Worm (Caenorhabditis elegans): ENCODE results near the gene ZK809.9.

Gene ZK809.9

ce11 chrIV:11692071-11692673 is 27.1 kb downstream of the ZK809.9 start (continued):
- TF ChIP-seq snu-23 (GFP tag; optimal IDR thresholded peaks at IDR 0.05) (peak; percentile 88), nhr-47 (tag; optimal IDR thresholded peaks at IDR 0.05) (peak; percentile 65), ceh-82 (tag; optimal IDR thresholded peaks at IDR 0.05) (peak; percentile 35 to 86 (median 66)), ama-1 (optimal IDR thresholded peaks at IDR 0.05) (no peak), rnt-1 (tag; optimal IDR thresholded peaks at IDR 0.05) (peak; percentile 80), egl-13 (tag; optimal IDR thresholded peaks at IDR 0.05) (peak; percentile 62), lsy-2 (tag; optimal IDR thresholded peaks at IDR 0.05) (peak; percentile 60 to 85), nhr-11 (tag; optimal IDR thresholded peaks at IDR 0.05) (no peak), F16B12.6 (tag; optimal IDR thresholded peaks at IDR 0.05) (no peak), unc-62 (GFP tag; optimal IDR thresholded peaks at IDR 0.05) (no peak), blmp-1 (tag; optimal IDR thresholded peaks at IDR 0.05) (peak; percentile 97), nhr-71 (tag; optimal IDR thresholded peaks at IDR 0.05) (peak; percentile 87), efl-1 (optimal IDR thresholded peaks at IDR 0.05) (peak; percentile 63 to 70), efl-1 (GFP tag; optimal IDR thresholded peaks at IDR 0.05 in 1 of 2) (peak; percentile 26 to 70), lin-14 (GFP tag; optimal IDR thresholded peaks at IDR 0.05) (peak; percentile 95), nhr-20 (tag; optimal IDR thresholded peaks at IDR 0.05) (peak; percentile 85), hlh-17 (GFP tag; optimal IDR thresholded peaks at IDR 0.05; ENCODE audit: borderline replicate concordance) (no peak), mep-1 (tag; optimal IDR thresholded peaks at IDR 0.05) (peak; percentile 80), sox-4 (tag; optimal IDR thresholded peaks at IDR 0.05) (no peak), nhr-12 (tag; optimal IDR thresholded peaks at IDR 0.05) (no peak), vab-15 (tag; optimal IDR thresholded peaks at IDR 0.05) (no peak), fkh-8 (tag; optimal IDR thresholded peaks at IDR 0.05) (peak; percentile 29), isw-1 (GFP tag; IDR thresholded peaks at IDR 0.05) (no peak; the same call in 1 of the 2 replicates), elt-3 (tag; optimal IDR thresholded peaks at IDR 0.05) (peak in 5 of 6 experiments; percentile 2 to 84 (median 31)), ces-1 (GFP tag; optimal IDR thresholded peaks at IDR 0.05) (peak; percentile 88), alr-1 (tag; optimal IDR thresholded peaks at IDR 0.05; ENCODE audit: borderline replicate concordance) (no peak), irx-1 (tag; optimal IDR thresholded peaks at IDR 0.05) (peak; percentile 25), xbp-1 (tag; optimal IDR thresholded peaks at IDR 0.05) (peak; percentile 64)

- no peak for TF ChIP-seq lin-14 (GFP tag; optimal IDR thresholded peaks at IDR 0.05)
- no peak for TF ChIP-seq sptf-1 (tag; optimal IDR thresholded peaks at IDR 0.05)
- no peak for TF ChIP-seq lsy-2 (tag; optimal IDR thresholded peaks at IDR 0.05)
- TF ChIP-seq nhr-237 (tag; optimal IDR thresholded peaks at IDR 0.05) = no peak
- TF ChIP-seq hlh-4 (tag; optimal IDR thresholded peaks at IDR 0.05) = no peak
- no peak for TF ChIP-seq skn-1 (tag; optimal IDR thresholded peaks at IDR 0.05)
- TF ChIP-seq ceh-82 (tag; optimal IDR thresholded peaks at IDR 0.05) = no peak
- no peak for TF ChIP-seq C34B4.2 (tag; optimal IDR thresholded peaks at IDR 0.05)
- TF ChIP-seq zag-1 (tag; optimal IDR thresholded peaks at IDR 0.05) = no peak
- TF ChIP-seq unc-86 (tag; optimal IDR thresholded peaks at IDR 0.05) = no peak
- TF ChIP-seq lin-39 (tag; optimal IDR thresholded peaks at IDR 0.05) = no peak
- no peak for TF ChIP-seq lin-13 (GFP tag; optimal IDR thresholded peaks at IDR 0.05)
- TF ChIP-seq unc-130 (tag; optimal IDR thresholded peaks at IDR 0.05) = no peak
Measured at ce11 chrIV:11693493-11693892, 28.4 kb downstream of the ZK809.9 start, which contains the start of gene ZK792.12. TSS of gene ZK792.12 (plus strand) at chrIV:11693793.

ce11 chrIV:11694143-11694542 is 29.0 kb downstream of the ZK809.9 start, which contains the start of gene ZK792.7:
TSS of gene ZK792.7 (plus strand) at chrIV:11694443.
- no peak for TF ChIP-seq swsn-7 (tag; optimal IDR thresholded peaks at IDR 0.05)
- TF ChIP-seq ets-5 (GFP tag; IDR thresholded peaks at IDR 0.05) = no peak
- TF ChIP-seq zag-1 (tag; optimal IDR thresholded peaks at IDR 0.05) = no peak
- TF ChIP-seq fkh-4 (tag; optimal IDR thresholded peaks at IDR 0.05; ENCODE audit: borderline replicate concordance) = no peak
- no peak for TF ChIP-seq nhr-84 (tag; optimal IDR thresholded peaks at IDR 0.05)
- no peak for TF ChIP-seq alr-1 (tag; optimal IDR thresholded peaks at IDR 0.05; ENCODE audit: borderline replicate concordance)

Data from whole organism, L1 larva.